Fruit fly (Drosophila melanogaster) whole organism, embryonic: ENCODE measurements around the gene janB.

Source experiments
- Abd-B ChIP-seq: fragments of 200-800 bp; sonication (Bioruptor generic); optimal IDR thresholded peaks from 2 replicates; lab custom pipeline; 2018; ENCODE audit warnings: missing biosample characterization, mild to moderate bottlenecking, missing genetic modification characterization, moderate library complexity
- Adf1 ChIP-seq: fragments of 200-800 bp; sonication (Bioruptor generic); IDR thresholded peaks from 2 replicates; pipeline ENCODE4 v1.3.6; 2022; ENCODE audit warnings: missing biosample characterization, missing genetic modification characterization
- Blimp-1 ChIP-seq: fragments of 200-800 bp; sonication (Bioruptor generic); optimal IDR thresholded peaks from 3 replicates; lab custom pipeline; 2018; ENCODE audit warnings: missing biosample characterization, missing genetic modification characterization, mild to moderate bottlenecking, moderate library complexity, missing genetic modification reagents
- CG10147 ChIP-seq: fragments of 200-800 bp; sonication (Bioruptor generic); optimal IDR thresholded peaks from 2 replicates; lab custom pipeline; 2019; ENCODE audit warnings: missing biosample characterization, mild to moderate bottlenecking, missing genetic modification characterization, moderate library complexity
- CG10274 ChIP-seq: fragments of 200-800 bp; sonication (Bioruptor generic); optimal IDR thresholded peaks from 3 replicates; lab custom pipeline; 2017; ENCODE audit warnings: missing biosample characterization, mild to moderate bottlenecking, missing genetic modification characterization
- CG11398 ChIP-seq: fragments of 200-800 bp; sonication (Bioruptor generic); optimal IDR thresholded peaks from 2 replicates; lab custom pipeline; 2016; ENCODE audit warnings: missing biosample characterization, missing genetic modification characterization
- CG13287 ChIP-seq: fragments of 200-800 bp; sonication (Bioruptor generic); IDR thresholded peaks from 2 replicates; pipeline ENCODE4 v1.3.6; 2022; ENCODE audit warnings: missing biosample characterization, missing genetic modification characterization; ENCODE audit not compliant: partially characterized antibody
- CG14014 ChIP-seq: fragments of 200-800 bp; sonication (Bioruptor generic); IDR thresholded peaks from 2 replicates; pipeline ENCODE4 v1.3.6; 2022; ENCODE audit warnings: missing biosample characterization, missing genetic modification characterization
- CG30403 ChIP-seq: fragments of 200-800 bp; sonication (Bioruptor generic); optimal IDR thresholded peaks from 3 replicates; lab custom pipeline; 2016; ENCODE audit warnings: missing biosample characterization, missing genetic modification characterization
- CG3838 ChIP-seq: fragments of 200-800 bp; sonication (Bioruptor generic); optimal IDR thresholded peaks from 3 replicates; lab custom pipeline; 2016; ENCODE audit warnings: missing biosample characterization, missing genetic modification characterization
- CG6654 ChIP-seq: fragments of 200-800 bp; sonication (Bioruptor generic); optimal IDR thresholded peaks from 2 replicates; lab custom pipeline; 2017; ENCODE audit warnings: missing biosample characterization, mild to moderate bottlenecking, missing genetic modification characterization
- CG6791 ChIP-seq: fragments of 200-800 bp; sonication (Bioruptor generic); IDR thresholded peaks from 3 replicates; pipeline ENCODE4 v1.3.6; 2022; ENCODE audit warnings: missing biosample characterization, missing genetic modification characterization; ENCODE audit not compliant: partially characterized antibody
- CG8924 ChIP-seq: fragments of 200-800 bp; optimal IDR thresholded peaks from 3 replicates; lab custom pipeline; 2019; ENCODE audit warnings: missing biosample characterization, mild to moderate bottlenecking, missing genetic modification characterization, moderate library complexity
- CrebB ChIP-seq: fragments of 200-800 bp; sonication (Bioruptor generic); optimal IDR thresholded peaks from 3 replicates; lab custom pipeline; 2018; ENCODE audit warnings: missing biosample characterization, mild to moderate bottlenecking, missing genetic modification characterization
- Deaf1 ChIP-seq: fragments of 200-800 bp; optimal IDR thresholded peaks from 3 replicates; lab custom pipeline; 2019; ENCODE audit warnings: missing biosample characterization, mild to moderate bottlenecking, missing genetic modification characterization, moderate library complexity
- Doc2 ChIP-seq: fragments of 200-800 bp; sonication (Bioruptor generic); IDR thresholded peaks from 2 replicates; pipeline ENCODE4 v1.3.6; 2022; ENCODE audit warnings: missing biosample characterization, missing genetic modification characterization
- Gug ChIP-seq: fragments of 200-800 bp; sonication (Bioruptor generic); IDR thresholded peaks from 4 replicates; pipeline ENCODE4 v1.3.6; 2022; ENCODE audit warnings: missing biosample characterization, missing genetic modification characterization
- HLH4C ChIP-seq: fragments of 200-800 bp; sonication (Bioruptor generic); IDR thresholded peaks from 3 replicates; pipeline ENCODE4 v1.3.6; 2022; ENCODE audit warnings: missing biosample characterization, missing genetic modification characterization; ENCODE audit not compliant: partially characterized antibody
- Hmx ChIP-seq: fragments of 200-800 bp; sonication (Bioruptor generic); optimal IDR thresholded peaks from 2 replicates; lab custom pipeline; 2016; ENCODE audit warnings: missing biosample characterization, missing genetic modification characterization
- Hr51 ChIP-seq, 2 experiments: fragments of 200-800 bp; sonication (Bioruptor generic); optimal IDR thresholded peaks; 2 replicates in 1 of 2; 3 replicates in 1 of 2; lab custom pipeline; 2016 to 2018; ENCODE audit warnings: missing biosample characterization in 2 of 2, missing genetic modification characterization in 2 of 2, mild to moderate bottlenecking in 1 of 2, moderate library complexity in 1 of 2
- MBD-R2 ChIP-seq: fragments of 200-800 bp; sonication (Bioruptor generic); IDR thresholded peaks from 2 replicates; pipeline ENCODE4 v1.3.6; 2022; ENCODE audit warnings: missing biosample characterization, missing genetic modification characterization
- Mad ChIP-seq: fragments of 200-800 bp; sonication (Bioruptor generic); optimal IDR thresholded peaks from 2 replicates; lab custom pipeline; 2016; ENCODE audit warnings: missing biosample characterization, missing genetic modification characterization
- Med ChIP-seq: fragments of 200-800 bp; sonication (Bioruptor generic); peaks from one replicate; lab custom pipeline; 2016; ENCODE audit warnings: missing biosample characterization, missing genetic modification characterization, mild to moderate bottlenecking, inconsistent platforms, moderate library complexity
- Nf-YC ChIP-seq: fragments of 200-800 bp; optimal IDR thresholded peaks from 3 replicates; lab custom pipeline; 2019; ENCODE audit warnings: missing biosample characterization, mild to moderate bottlenecking, missing genetic modification characterization, moderate library complexity
- Sry-β ChIP-seq: fragments of 200-800 bp; sonication (Bioruptor generic); optimal IDR thresholded peaks from 2 replicates; lab custom pipeline; 2018; ENCODE audit warnings: missing biosample characterization, mild to moderate bottlenecking, missing genetic modification characterization, moderate library complexity
- amos ChIP-seq: fragments of 200-800 bp; sonication (Bioruptor generic); IDR thresholded peaks from 2 replicates; pipeline ENCODE4 v1.3.6; 2022; ENCODE audit warnings: missing biosample characterization, missing genetic modification characterization; ENCODE audit not compliant: partially characterized antibody
- az2 ChIP-seq: fragments of 200-800 bp; sonication (Bioruptor generic); optimal IDR thresholded peaks from 3 replicates; lab custom pipeline; 2016; ENCODE audit warnings: missing biosample characterization, missing genetic modification characterization
- cad ChIP-seq: fragments of >200 bp; optimal IDR thresholded peaks from 2 replicates; lab custom pipeline; 2017; ENCODE audit warnings: missing biosample characterization, missing genetic modification characterization
- emc ChIP-seq: fragments of 200-800 bp; sonication (Bioruptor generic); optimal IDR thresholded peaks from 2 replicates; lab custom pipeline; 2016; ENCODE audit warnings: missing biosample characterization, missing genetic modification characterization
- gro ChIP-seq: fragments of 200-800 bp; sonication (Bioruptor generic); optimal IDR thresholded peaks from 2 replicates; lab custom pipeline; 2016; ENCODE audit warnings: missing biosample characterization, missing genetic modification characterization
- gsb-n ChIP-seq: fragments of 200-800 bp; sonication (Bioruptor generic); optimal IDR thresholded peaks from 3 replicates; lab custom pipeline; 2018; ENCODE audit warnings: missing biosample characterization, mild to moderate bottlenecking, missing genetic modification characterization
- inv ChIP-seq: fragments of 200-800 bp; sonication (Bioruptor generic); IDR thresholded peaks from 2 replicates; pipeline ENCODE4 v1.3.6; 2022; ENCODE audit warnings: missing biosample characterization, missing genetic modification characterization; ENCODE audit not compliant: partially characterized antibody
- knrl ChIP-seq: fragments of 200-800 bp; sonication (Bioruptor generic); IDR thresholded peaks from 3 replicates; pipeline ENCODE4 v1.3.6; 2022; ENCODE audit warnings: missing biosample characterization, missing genetic modification characterization; ENCODE audit not compliant: partially characterized antibody
- lbe ChIP-seq: fragments of 200-800 bp; sonication (Bioruptor generic); optimal IDR thresholded peaks from 2 replicates; lab custom pipeline; 2016; ENCODE audit warnings: missing biosample characterization, mild to moderate bottlenecking, missing genetic modification characterization
- luna ChIP-seq: fragments of 200-800 bp; sonication (Bioruptor generic); optimal IDR thresholded peaks from 2 replicates; lab custom pipeline; 2016; ENCODE audit warnings: missing biosample characterization, missing genetic modification characterization
- mld ChIP-seq: fragments of 200-800 bp; sonication (Bioruptor generic); IDR thresholded peaks from 3 replicates; pipeline ENCODE4 v1.3.6; 2022; ENCODE audit warnings: missing biosample characterization, missing genetic modification characterization; ENCODE audit not compliant: partially characterized antibody
- onecut ChIP-seq: fragments of 200-800 bp; sonication (Bioruptor generic); IDR thresholded peaks from 2 replicates; pipeline ENCODE4 v1.3.6; 2022; ENCODE audit warnings: missing biosample characterization, missing genetic modification characterization
- peb ChIP-seq: fragments of 200-800 bp; sonication (Bioruptor generic); IDR thresholded peaks from 2 replicates; pipeline ENCODE4 v1.3.6; 2022; ENCODE audit warnings: missing biosample characterization, missing genetic modification characterization
- pho ChIP-seq: fragments of 200-800 bp; sonication (Bioruptor generic); optimal IDR thresholded peaks from 2 replicates; lab custom pipeline; 2016; ENCODE audit warnings: missing biosample characterization, missing genetic modification characterization
- pum ChIP-seq: fragments of 200-800 bp; sonication (Bioruptor generic); optimal IDR thresholded peaks from 2 replicates; lab custom pipeline; 2016; ENCODE audit warnings: missing biosample characterization, missing genetic modification characterization
- row ChIP-seq: fragments of 200-800 bp; sonication (Bioruptor generic); IDR thresholded peaks from 3 replicates; pipeline ENCODE4 v1.3.6; 2022; ENCODE audit warnings: missing biosample characterization, missing genetic modification characterization
- tll ChIP-seq, 2 experiments: fragments of 200-800 bp in 1 of 2; fragments of >200 bp in 1 of 2; sonication (Bioruptor generic) in 1 of 2; optimal IDR thresholded peaks; 2 replicates each; lab custom pipeline; 2017 to 2019; ENCODE audit warnings: missing biosample characterization in 2 of 2, missing genetic modification characterization in 2 of 2, mild to moderate bottlenecking in 1 of 2, moderate library complexity in 1 of 2
- ttk ChIP-seq: fragments of 200-800 bp; sonication (Bioruptor generic); IDR thresholded peaks from 2 replicates; pipeline ENCODE4 v2.1.2; 2022; ENCODE audit warnings: missing biosample characterization, missing genetic modification characterization
- z ChIP-seq: fragments of 200-800 bp; sonication (Bioruptor generic); IDR thresholded peaks from 3 replicates; pipeline ENCODE4 v1.3.6; 2022; ENCODE audit warnings: missing biosample characterization, missing genetic modification characterization
- zen ChIP-seq: fragments of 200-800 bp; sonication (Bioruptor generic); optimal IDR thresholded peaks from 3 replicates; lab custom pipeline; 2018; ENCODE audit warnings: missing biosample characterization, mild to moderate bottlenecking, missing genetic modification characterization, moderate library complexity
- zen2 ChIP-seq: fragments of 200-800 bp; sonication (Bioruptor generic); IDR thresholded peaks from 3 replicates; pipeline ENCODE4 v1.3.6; 2022; ENCODE audit warnings: missing biosample characterization, missing genetic modification characterization; ENCODE audit not compliant: partially characterized antibody

Gene janB

dm6 chr3R:30043139-30043744 is 4.7 kb upstream of the janB start, which contains the start of gene Sry-delta (continued):
- peak; percentile 93 for TF ChIP-seq gro (GFP tag; lab: Kevin White, UChicago)
- TF ChIP-seq luna (GFP tag; lab: Kevin White, UChicago): peak; percentile 84
- peak; percentile 61; the same call in 1 of the 2 replicates for TF ChIP-seq CG14014 (GFP tag; lab: Robert Waterston, UW)
- TF ChIP-seq CG6791 (GFP tag; lab: Robert Waterston, UW): peak; percentile 76
- TF ChIP-seq Hr51 (GFP tag; optimal IDR thresholded peaks at IDR 0.05; lab: Kevin White, UChicago): peak in 1 of 2 experiments; percentile 88
- peak; percentile 83 for TF ChIP-seq Sry-β (GFP tag; lab: Kevin White, UChicago)
- TF ChIP-seq CG8924 (tag; lab: Kevin White, UChicago): peak; percentile 81
- peak; percentile 54; the same call in 1 of the 3 replicates for TF ChIP-seq HLH4C (GFP tag; lab: Robert Waterston, UW)
- TF ChIP-seq, all 482 proteins: peak for 367

- TF ChIP-seq cad (GFP tag; lab: Kevin White, UChicago) (peak; percentile 85), zen (tag; lab: Kevin White, UChicago) (peak; percentile 73), CG13287 (GFP tag; lab: Robert Waterston, UW) (no peak), Med (peak; percentile 58)
These were observed 2.4 kb upstream of the janB start for dm6 chr3R:30040879-30041278.

dm6 chr3R:30039494-30039893 is 966 bp upstream of the janB start, which contains the start of the genes janA, Sry-alpha and Sry-beta:
Gene janA, minus strand, starts transcription at chr3R:30039533.
Gene Sry-alpha, plus strand, starts transcription at chr3R:30039719.
Gene Sry-beta, plus strand, starts transcription at chr3R:30039719.
- TF ChIP-seq Nf-YC (peak; percentile 17), onecut (GFP tag; lab: Robert Waterston, UW) (no peak), Gug (GFP tag; lab: Robert Waterston, UW) (peak; percentile 51; the same call in 1 of the 4 replicates), CG6654 (GFP tag; lab: Kevin White, UChicago) (no peak), tll (GFP tag; optimal IDR thresholded peaks at IDR 0.05; lab: Kevin White, UChicago) (no peak), Adf1 (GFP tag; lab: Robert Waterston, UW) (peak; percentile 51), CG10274 (GFP tag; lab: Kevin White, UChicago) (no peak), knrl (peak; percentile 99), Blimp-1 (GFP tag; lab: Kevin White, UChicago) (no peak), CG30403 (GFP tag; lab: Kevin White, UChicago) (peak; percentile 16), zen2 (GFP tag; lab: Robert Waterston, UW) (peak; percentile 99), CG10147 (GFP tag; lab: Kevin White, UChicago) (no peak), pum (GFP tag; lab: Kevin White, UChicago) (no peak), z (no peak), Mad (GFP tag; lab: Kevin White, UChicago) (peak; percentile 26), gsb-n (tag; lab: Kevin White, UChicago) (no peak), lbe (GFP tag; lab: Kevin White, UChicago) (no peak), row (GFP tag; lab: Robert Waterston, UW) (peak; percentile 69), az2 (GFP tag; lab: Kevin White, UChicago) (no peak), inv (GFP tag; lab: Robert Waterston, UW) (peak; percentile 99), CG3838 (GFP tag; lab: Kevin White, UChicago) (no peak), peb (GFP tag; lab: Robert Waterston, UW) (no peak), pho (GFP tag; lab: Kevin White, UChicago) (no peak), CG11398 (GFP tag; lab: Kevin White, UChicago) (no peak), ttk (no peak), Hmx (GFP tag; lab: Kevin White, UChicago) (no peak), MBD-R2 (GFP tag; lab: Robert Waterston, UW) (peak; percentile 93), Doc2 (GFP tag; lab: Robert Waterston, UW) (no peak), CrebB (no peak), amos (GFP tag; lab: Robert Waterston, UW) (peak; percentile 99), mld (GFP tag; lab: Robert Waterston, UW) (peak; percentile 96), Deaf1 (tag; lab: Kevin White, UChicago) (no peak), Abd-B (no peak), CG6791 (GFP tag; lab: Robert Waterston, UW) (peak; percentile 99), emc (GFP tag; lab: Kevin White, UChicago) (no peak)
